Fruit fly (Drosophila melanogaster) whole organism, embryonic: ENCODE measurements around the gene CG17754.

ENCODE experiments used
- CG11085 ChIP-seq: fragments of 200-800 bp; sonication (Bioruptor generic); IDR thresholded peaks from 2 replicates; pipeline ENCODE4 v1.3.6; 2022; ENCODE audit warnings: missing biosample characterization, missing genetic modification characterization
- CG11093 ChIP-seq: fragments of 200-800 bp; sonication (Bioruptor generic); IDR thresholded peaks from 3 replicates; pipeline ENCODE4 v1.3.6; 2022; ENCODE audit warnings: missing biosample characterization, missing genetic modification characterization
- CG11398 ChIP-seq: fragments of 200-800 bp; sonication (Bioruptor generic); optimal IDR thresholded peaks from 2 replicates; lab custom pipeline; 2016; ENCODE audit warnings: missing biosample characterization, missing genetic modification characterization
- CG15479 ChIP-seq: fragments of 200-800 bp; sonication (Bioruptor generic); optimal IDR thresholded peaks from 3 replicates; lab custom pipeline; 2019; ENCODE audit warnings: missing biosample characterization, mild to moderate bottlenecking, missing genetic modification characterization, moderate library complexity
- CG17568 ChIP-seq: fragments of 200-800 bp; sonication (Bioruptor generic); optimal IDR thresholded peaks from 2 replicates; lab custom pipeline; 2018; ENCODE audit warnings: missing biosample characterization, mild to moderate bottlenecking, missing genetic modification characterization, moderate library complexity
- CG34422 ChIP-seq: fragments of 200-800 bp; sonication (Bioruptor generic); IDR thresholded peaks from 3 replicates; pipeline ENCODE4 v1.3.6; 2022; ENCODE audit warnings: missing biosample characterization, missing genetic modification characterization
- CG4282 ChIP-seq: fragments of 200-800 bp; sonication (Bioruptor generic); optimal IDR thresholded peaks from 2 replicates; lab custom pipeline; 2016; ENCODE audit warnings: missing biosample characterization, missing genetic modification characterization
- CG4328 ChIP-seq: fragments of 200-800 bp; sonication (Bioruptor generic); optimal IDR thresholded peaks from 3 replicates; lab custom pipeline; 2017; ENCODE audit warnings: missing biosample characterization, missing genetic modification reagents, missing genetic modification characterization
- CG4617 ChIP-seq: fragments of 200-800 bp; sonication (Bioruptor generic); optimal IDR thresholded peaks from 3 replicates; lab custom pipeline; 2016; ENCODE audit warnings: missing biosample characterization, missing genetic modification characterization, borderline replicate concordance
- CG7271 ChIP-seq: fragments of 200-800 bp; sonication (Bioruptor generic); optimal IDR thresholded peaks from 2 replicates; lab custom pipeline; 2018; ENCODE audit warnings: missing biosample characterization, mild to moderate bottlenecking, missing genetic modification characterization, moderate library complexity
- CG7357 ChIP-seq: fragments of 200-800 bp; sonication (Bioruptor generic); IDR thresholded peaks from 3 replicates; pipeline ENCODE4 v1.3.6; 2022; ENCODE audit warnings: missing biosample characterization, missing genetic modification characterization
- CG7372 ChIP-seq: fragments of 200-800 bp; sonication (Bioruptor generic); IDR thresholded peaks from 2 replicates; pipeline ENCODE4 v1.3.6; 2022; ENCODE audit warnings: missing biosample characterization, missing genetic modification characterization
- CG7556 ChIP-seq: fragments of 200-800 bp; sonication (Bioruptor generic); optimal IDR thresholded peaks from 2 replicates; lab custom pipeline; 2017; ENCODE audit warnings: missing biosample characterization, mild to moderate bottlenecking, missing genetic modification characterization
- CG7963 ChIP-seq: fragments of 200-800 bp; sonication (Bioruptor generic); IDR thresholded peaks from 3 replicates; pipeline ENCODE4 v1.3.6; 2022; ENCODE audit warnings: missing biosample characterization, missing genetic modification characterization; ENCODE audit not compliant: partially characterized antibody
- CG7987 ChIP-seq: fragments of 200-800 bp; sonication (Bioruptor generic); optimal IDR thresholded peaks from 2 replicates; lab custom pipeline; 2018; ENCODE audit warnings: missing biosample characterization, mild to moderate bottlenecking, missing genetic modification characterization, moderate library complexity
- D19A ChIP-seq: fragments of 200-800 bp; optimal IDR thresholded peaks from 3 replicates; lab custom pipeline; 2019; ENCODE audit warnings: missing biosample characterization, mild to moderate bottlenecking, missing genetic modification characterization, moderate library complexity
- Dip3 ChIP-seq: fragments of 200-800 bp; sonication (Bioruptor generic); optimal IDR thresholded peaks from 3 replicates; lab custom pipeline; 2016; ENCODE audit warnings: missing biosample characterization, missing genetic modification characterization
- ERR ChIP-seq: fragments of 200-800 bp; sonication (Bioruptor generic); optimal IDR thresholded peaks from 2 replicates; lab custom pipeline; 2016; ENCODE audit warnings: missing biosample characterization, missing genetic modification characterization
- Ets65A ChIP-seq: fragments of 200-800 bp; sonication (Bioruptor generic); peaks from one replicate; lab custom pipeline; 2016; ENCODE audit warnings: missing biosample characterization, missing genetic modification characterization
- Hr78 ChIP-seq, 2 experiments: fragments of 200-800 bp in 1 of 2; fragments of >200 bp in 1 of 2; sonication (Bioruptor generic) in 1 of 2; optimal IDR thresholded peaks; 2 replicates each; lab custom pipeline; 2017 to 2019; ENCODE audit warnings: missing biosample characterization in 2 of 2, missing genetic modification characterization in 2 of 2, mild to moderate bottlenecking in 1 of 2, moderate library complexity in 1 of 2
- Lhr ChIP-seq: fragments of 200-800 bp; sonication (Bioruptor generic); optimal IDR thresholded peaks from 3 replicates; lab custom pipeline; 2017; ENCODE audit warnings: mild to moderate bottlenecking, missing biosample characterization, missing genetic modification reagents, missing genetic modification characterization
- MESR4 ChIP-seq: fragments of 200-800 bp; sonication (Bioruptor generic); optimal IDR thresholded peaks from 2 replicates; lab custom pipeline; 2018; ENCODE audit warnings: missing biosample characterization, mild to moderate bottlenecking, missing genetic modification characterization, moderate library complexity
- Max ChIP-seq: fragments of 200-800 bp; sonication (Bioruptor generic); optimal IDR thresholded peaks from 2 replicates; lab custom pipeline; 2016; ENCODE audit warnings: missing biosample characterization, mild to moderate bottlenecking, missing genetic modification characterization
- NfI ChIP-seq: fragments of 200-800 bp; sonication (Bioruptor generic); optimal IDR thresholded peaks from 3 replicates; lab custom pipeline; 2018; ENCODE audit warnings: missing biosample characterization, mild to moderate bottlenecking, missing genetic modification characterization, moderate library complexity
- Opbp ChIP-seq: fragments of 200-800 bp; sonication (Bioruptor generic); IDR thresholded peaks from 3 replicates; pipeline ENCODE4 v1.3.6; 2022; ENCODE audit warnings: missing biosample characterization, missing genetic modification characterization; ENCODE audit not compliant: partially characterized antibody
- Ravus ChIP-seq: fragments of 200-800 bp; sonication (Bioruptor generic); IDR thresholded peaks from 2 replicates; pipeline ENCODE4 v1.3.6; 2022; ENCODE audit warnings: missing biosample characterization, missing genetic modification characterization
- Sox102F ChIP-seq: fragments of 200-800 bp; sonication (Bioruptor generic); optimal IDR thresholded peaks from 2 replicates; lab custom pipeline; 2018; ENCODE audit warnings: missing biosample characterization, mild to moderate bottlenecking, missing genetic modification characterization, moderate library complexity
- Spps ChIP-seq: fragments of 200-800 bp; sonication (Bioruptor generic); optimal IDR thresholded peaks from 2 replicates; lab custom pipeline; 2018; ENCODE audit warnings: missing biosample characterization, mild to moderate bottlenecking, missing genetic modification characterization
- TFAM ChIP-seq: fragments of 200-800 bp; sonication (Bioruptor generic); optimal IDR thresholded peaks from 2 replicates; lab custom pipeline; 2017; ENCODE audit warnings: missing biosample characterization, missing genetic modification characterization, inconsistent platforms
- Xbp1 ChIP-seq: fragments of 200-800 bp; sonication (Bioruptor generic); optimal IDR thresholded peaks from 3 replicates; lab custom pipeline; 2016; ENCODE audit warnings: missing biosample characterization, mild to moderate bottlenecking, missing genetic modification characterization
- abd-A ChIP-seq: fragments of 200-800 bp; sonication (Bioruptor generic); optimal IDR thresholded peaks from 3 replicates; lab custom pipeline; 2019; ENCODE audit warnings: missing biosample characterization, mild to moderate bottlenecking, missing genetic modification characterization, moderate library complexity
- bigmax ChIP-seq: fragments of 200-800 bp; sonication (Bioruptor generic); optimal IDR thresholded peaks from 2 replicates; lab custom pipeline; 2018; ENCODE audit warnings: missing biosample characterization, mild to moderate bottlenecking, missing genetic modification characterization
- chm ChIP-seq: fragments of 200-800 bp; sonication (Bioruptor generic); IDR thresholded peaks from 2 replicates; pipeline ENCODE4 v1.3.6; 2022; ENCODE audit warnings: missing biosample characterization, missing genetic modification characterization
- dysf ChIP-seq: fragments of 200-800 bp; sonication (Bioruptor generic); IDR thresholded peaks from 3 replicates; pipeline ENCODE4 v1.3.6; 2022; ENCODE audit warnings: missing biosample characterization, missing genetic modification characterization
- ewg ChIP-seq: fragments of 200-800 bp; sonication (Bioruptor generic); optimal IDR thresholded peaks from 3 replicates; lab custom pipeline; 2017; ENCODE audit warnings: mild to moderate bottlenecking, missing biosample characterization, missing genetic modification reagents, missing genetic modification characterization
- fd3F ChIP-seq: fragments of 200-800 bp; sonication (Bioruptor generic); optimal IDR thresholded peaks from 2 replicates; lab custom pipeline; 2018; ENCODE audit warnings: missing biosample characterization, mild to moderate bottlenecking, missing genetic modification characterization, moderate library complexity
- fd64A ChIP-seq: fragments of 200-800 bp; sonication (Bioruptor generic); optimal IDR thresholded peaks from 3 replicates; lab custom pipeline; 2018; ENCODE audit warnings: missing biosample characterization, mild to moderate bottlenecking, missing genetic modification characterization
- kay ChIP-seq: fragments of 200-800 bp; sonication (Bioruptor generic); optimal IDR thresholded peaks from 2 replicates; lab custom pipeline; 2016; ENCODE audit warnings: missing biosample characterization, missing genetic modification characterization
- kni ChIP-seq: fragments of 200-800 bp; sonication (Bioruptor generic); optimal IDR thresholded peaks from 3 replicates; lab custom pipeline; 2017; ENCODE audit warnings: mild to moderate bottlenecking, missing biosample characterization, missing genetic modification reagents, missing genetic modification characterization
- lola ChIP-seq, 3 experiments: fragments of >200 bp in 2 of 3; fragments of 200-800 bp in 1 of 3; sonication (Bioruptor generic) in 1 of 3; optimal IDR thresholded peaks; 2 replicates each; lab custom pipeline; 2017 to 2019; ENCODE audit warnings: missing biosample characterization in 3 of 3, missing genetic modification characterization in 3 of 3, mild to moderate bottlenecking in 1 of 3, moderate library complexity in 1 of 3
- maf-S ChIP-seq: fragments of 200-800 bp; sonication (Bioruptor generic); optimal IDR thresholded peaks from 2 replicates; lab custom pipeline; 2016; ENCODE audit warnings: missing biosample characterization, missing genetic modification characterization
- nau ChIP-seq: fragments of 200-800 bp; sonication (Bioruptor generic); optimal IDR thresholded peaks from 3 replicates; lab custom pipeline; 2017; ENCODE audit warnings: missing biosample characterization, mild to moderate bottlenecking, missing genetic modification characterization, missing genetic modification reagents
- ranshi ChIP-seq: fragments of 200-800 bp; sonication (Bioruptor generic); IDR thresholded peaks from 2 replicates; pipeline ENCODE4 v1.3.6; 2022; ENCODE audit warnings: missing biosample characterization, missing genetic modification characterization
- salm ChIP-seq: fragments of 200-800 bp; sonication (Bioruptor generic); optimal IDR thresholded peaks from 2 replicates; lab custom pipeline; 2018; ENCODE audit warnings: missing biosample characterization, mild to moderate bottlenecking, missing genetic modification characterization
- sd ChIP-seq: fragments of 200-800 bp; sonication (Bioruptor generic); optimal IDR thresholded peaks from 3 replicates; lab custom pipeline; 2018; ENCODE audit warnings: missing biosample characterization, mild to moderate bottlenecking, missing genetic modification characterization, moderate library complexity
- sr ChIP-seq: fragments of 200-800 bp; sonication (Bioruptor generic); IDR thresholded peaks from 3 replicates; pipeline ENCODE4 v1.3.6; 2022; ENCODE audit warnings: missing biosample characterization, missing genetic modification characterization
- trh ChIP-seq: fragments of 200-800 bp; sonication (Bioruptor generic); optimal IDR thresholded peaks from 2 replicates; lab custom pipeline; 2016; ENCODE audit warnings: missing biosample characterization, missing genetic modification characterization
- ttk ChIP-seq: fragments of 200-800 bp; sonication (Bioruptor generic); IDR thresholded peaks from 2 replicates; pipeline ENCODE4 v2.1.2; 2022; ENCODE audit warnings: missing biosample characterization, missing genetic modification characterization

Gene CG17754

dm6 chrX:9201866-9202681, 48.1 kb upstream of the CG17754 start (continued):
- TF ChIP-seq CG7963 (GFP tag; lab: Robert Waterston, UW) (no peak), CG7271 (tag; lab: Kevin White, UChicago) (no peak), ERR (GFP tag; lab: Kevin White, UChicago) (no peak), dysf (GFP tag; lab: Robert Waterston, UW) (peak; percentile 91), Ravus (GFP tag; lab: Robert Waterston, UW) (peak; percentile 67), Spps (tag; lab: Kevin White, UChicago) (no peak), CG11093 (GFP tag; lab: Robert Waterston, UW) (peak; percentile 62; the same call in 1 of the 3 replicates), Xbp1 (peak; percentile 50), abd-A (tag; lab: Kevin White, UChicago) (no peak), trh (GFP tag; lab: Kevin White, UChicago) (no peak), Hr78 (GFP tag; optimal IDR thresholded peaks at IDR 0.05; lab: Kevin White, UChicago) (no peak), CG11398 (GFP tag; lab: Kevin White, UChicago) (no peak), ewg (peak; percentile 12), Sox102F (GFP tag; lab: Kevin White, UChicago) (peak; percentile 50), Lhr (GFP tag; lab: Kevin White, UChicago) (no peak), CG34422 (peak; percentile 85), NfI (GFP tag; lab: Kevin White, UChicago) (peak; percentile 69), CG11085 (peak; percentile 81), ttk (GFP tag; lab: Robert Waterston, UW) (peak; percentile 68), Ets65A (GFP tag; lab: Kevin White, UChicago) (no peak), fd64A (GFP tag; lab: Kevin White, UChicago) (no peak), salm (tag; lab: Kevin White, UChicago) (peak; percentile 10), ranshi (peak; percentile 65), kni (GFP tag; lab: Kevin White, UChicago) (no peak), lola (GFP tag; optimal IDR thresholded peaks at IDR 0.05; lab: Kevin White, UChicago) (peak in 1 of 3 experiments; percentile 35), Max (no peak), CG7357 (GFP tag; lab: Robert Waterston, UW) (peak; percentile 69), TFAM (no peak), Opbp (no peak), CG4617 (GFP tag; lab: Kevin White, UChicago) (no peak), D19A (tag; lab: Kevin White, UChicago) (peak; percentile 70), fd3F (GFP tag; lab: Kevin White, UChicago) (peak; percentile 77), kay (no peak), maf-S (GFP tag; lab: Kevin White, UChicago) (peak; percentile 25), CG7987 (peak; percentile 71), Dip3 (GFP tag; lab: Kevin White, UChicago) (peak; percentile 57), CG4282 (GFP tag; lab: Kevin White, UChicago) (no peak), CG7556 (peak; percentile 83), CG17568 (GFP tag; lab: Kevin White, UChicago) (peak; percentile 36), MESR4 (GFP tag; lab: Kevin White, UChicago) (no peak), nau (GFP tag; lab: Kevin White, UChicago) (no peak), CG4328 (GFP tag; lab: Kevin White, UChicago) (peak; percentile 43), bigmax (GFP tag; lab: Kevin White, UChicago) (no peak), CG7372 (peak; percentile 85), sd (peak; percentile 65), CG15479 (GFP tag; lab: Kevin White, UChicago) (no peak), chm (GFP tag; lab: Robert Waterston, UW) (peak; percentile 58; the same call in 1 of the 2 replicates), sr (GFP tag; lab: Robert Waterston, UW) (0 out of 3 replicates have a peak, but pooled peaks have one; percentile 54)
